Worm (Caenorhabditis elegans) whole organism, L2 larva: ENCODE data around the gene C06G4.4.

Source experiments
- ZK546.5 ChIP-seq: sonication (generic microtip); optimal IDR thresholded peaks from 2 replicates; lab custom pipeline; 2017; ENCODE audit warnings: missing biosample characterization, missing genetic modification characterization
- ama-1 ChIP-seq: fragments of 150-350 bp; optimal IDR thresholded peaks from 2 replicates; lab custom pipeline; 2018; ENCODE audit warnings: inconsistent platforms
- lin-39 ChIP-seq: fragments of 150-350 bp; optimal IDR thresholded peaks from 2 replicates; lab custom pipeline; 2014; ENCODE audit warnings: missing biosample characterization, missing genetic modification reagents, missing genetic modification characterization
- mab-5 ChIP-seq: fragments of 150-350 bp; optimal IDR thresholded peaks from 2 replicates; lab custom pipeline; 2014; ENCODE audit warnings: missing biosample characterization, missing genetic modification characterization
- nhr-11 ChIP-seq: fragments of 150-350 bp; optimal IDR thresholded peaks from 2 replicates; lab custom pipeline; 2014; ENCODE audit warnings: missing biosample characterization, missing genetic modification characterization
- skn-1 ChIP-seq: sonication (generic microtip); optimal IDR thresholded peaks from 2 replicates; lab custom pipeline; 2017; ENCODE audit warnings: missing biosample characterization, missing genetic modification characterization
- unc-62 ChIP-seq: fragments of 150-350 bp; optimal IDR thresholded peaks from 2 replicates; lab custom pipeline; 2014; ENCODE audit warnings: missing biosample characterization, missing genetic modification reagents, missing genetic modification characterization

DNA sequence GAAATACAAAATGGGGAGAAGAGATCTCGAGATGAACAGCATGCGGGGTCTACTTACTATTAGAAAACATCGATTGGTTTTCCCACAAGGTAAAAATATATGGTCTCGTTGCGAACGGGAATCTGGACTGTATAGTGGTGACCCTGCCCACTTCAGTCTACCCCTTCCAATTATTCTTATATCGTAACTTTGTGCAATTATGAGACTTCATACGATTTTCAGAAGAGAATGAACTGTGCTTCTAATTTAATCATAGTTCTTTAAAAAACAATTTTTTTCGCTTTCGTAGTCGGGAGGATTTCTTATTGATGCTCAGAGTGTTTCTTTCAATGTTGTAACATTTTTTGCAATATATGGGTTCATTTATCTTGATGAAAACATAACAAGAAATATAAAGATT lies 5.6 kb downstream of the C06G4.4 start, which contains the start of gene F54H12.5:
- no peak for TF ChIP-seq skn-1 (tag; lab: Kevin White, UChicago)
- TF ChIP-seq mab-5 (tag; lab: Kevin White, UChicago): no peak
- no peak for TF ChIP-seq nhr-11 (tag; lab: Kevin White, UChicago)
- no peak for TF ChIP-seq lin-39 (tag; lab: Kevin White, UChicago)
- TF ChIP-seq unc-62: no peak
- TF ChIP-seq ama-1 (lab: Kevin White, UChicago): no peak
- no peak for TF ChIP-seq ZK546.5 (tag; lab: Kevin White, UChicago)
